Fruit fly (Drosophila melanogaster): ENCODE results near the gene CG3108.
A peak's percentile ranks its signal among the peaks of the same experiment; 100 is the strongest.

Gene CG3108

DNA sequence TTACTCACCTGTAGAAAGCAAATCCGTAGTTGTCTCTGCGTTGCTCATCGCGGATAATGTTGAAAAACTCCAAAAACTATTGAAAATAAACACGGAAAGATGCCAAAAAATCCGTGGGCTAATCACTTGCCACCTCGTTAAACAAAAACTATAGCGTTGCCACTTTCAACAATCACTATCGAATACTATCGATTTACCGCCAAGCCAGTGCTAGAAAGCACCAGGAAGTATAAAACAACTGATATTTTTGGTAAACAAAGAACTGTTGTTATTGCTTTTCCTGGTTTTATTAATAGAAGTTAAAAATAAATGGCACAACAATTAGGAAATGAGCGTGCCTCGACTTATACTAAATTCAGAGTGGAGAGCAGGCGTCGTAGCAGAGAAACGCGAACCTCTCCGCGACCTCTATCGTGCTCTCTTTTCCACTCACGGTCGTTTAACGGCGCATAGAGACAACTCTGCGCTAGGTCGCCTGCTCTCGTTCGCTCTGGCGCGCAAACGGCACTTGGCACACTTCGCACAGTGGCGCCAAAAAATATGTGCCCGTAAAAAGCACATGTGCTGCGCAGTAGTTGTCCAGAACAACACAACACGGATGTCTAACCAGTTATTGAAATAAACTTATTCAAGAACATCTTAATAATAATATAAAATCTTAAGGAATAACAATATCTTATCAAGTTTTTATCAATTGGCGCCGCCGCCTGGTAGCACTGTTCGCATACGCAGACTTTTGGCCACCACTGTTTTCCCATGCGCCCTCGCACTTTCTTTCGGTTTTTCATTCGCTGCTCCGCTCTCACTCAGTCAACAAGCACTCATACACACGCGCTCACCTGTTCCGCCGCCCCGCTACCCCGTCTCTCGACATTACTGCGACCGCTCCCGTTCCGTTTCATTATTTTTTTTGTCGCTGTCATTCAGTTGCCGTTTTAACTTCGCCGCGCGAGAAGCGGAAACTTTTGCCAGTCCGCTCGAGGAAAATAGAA lies 26.3 kb downstream of the CG3108 start, which contains the start of the genes lin-52 and CG15771 (continued):
- TF ChIP-seq CG32532 (GFP tag; IDR thresholded peaks at IDR 0.05) (peak; percentile 97), az2 (GFP tag; optimal IDR thresholded peaks at IDR 0.05) (peak; percentile 93), Hand (GFP tag; optimal IDR thresholded peaks at IDR 0.05) (peak; percentile 96), Dek (tag; optimal IDR thresholded peaks at IDR 0.05) (peak; percentile 91), Kr (GFP tag; optimal IDR thresholded peaks at IDR 0.05) (peak; percentile 50), luna (GFP tag; optimal IDR thresholded peaks at IDR 0.05) (no peak), trh (GFP tag; optimal IDR thresholded peaks at IDR 0.05) (peak; percentile 82), Dp (GFP tag; optimal IDR thresholded peaks at IDR 0.05) (peak; percentile 57), dmrt99B (tag; optimal IDR thresholded peaks at IDR 0.05) (peak; percentile 97), Xbp1 (GFP tag; optimal IDR thresholded peaks at IDR 0.05) (peak; percentile 94), ac (GFP tag; optimal IDR thresholded peaks at IDR 0.05) (peak; percentile 81), ewg (GFP tag; optimal IDR thresholded peaks at IDR 0.05) (peak; percentile 89), NC2β (GFP tag; optimal IDR thresholded peaks at IDR 0.05) (peak; percentile 28), CG13894 (tag; optimal IDR thresholded peaks at IDR 0.05) (peak; percentile 95), HmgD (GFP tag; optimal IDR thresholded peaks at IDR 0.05) (peak; percentile 43), CG5245 (GFP tag; optimal IDR thresholded peaks at IDR 0.05) (peak; percentile 83), kay (GFP tag; optimal IDR thresholded peaks at IDR 0.05) (peak; percentile 80), da (GFP tag; optimal IDR thresholded peaks at IDR 0.05) (peak; percentile 70), CG8290 (GFP tag; optimal IDR thresholded peaks at IDR 0.05) (peak; percentile 82), CG8290 (tag; optimal IDR thresholded peaks at IDR 0.05) (peak; percentile 64 to 69), CG18011 (GFP tag; optimal IDR thresholded peaks at IDR 0.05) (peak; percentile 79), corto (GFP tag; optimal IDR thresholded peaks at IDR 0.05) (peak; percentile 95), CG18476 (GFP tag; optimal IDR thresholded peaks at IDR 0.05) (peak; percentile 90), fu2 (GFP tag; optimal IDR thresholded peaks at IDR 0.05) (peak; percentile 24), CG42726 (GFP tag; IDR thresholded peaks at IDR 0.05; ENCODE audit: partially characterized antibody) (0 out of 2 replicates have a peak, but pooled peaks have one; percentile 37), gcm2 (GFP tag; optimal IDR thresholded peaks at IDR 0.05) (peak; percentile 90), vnd (GFP tag; IDR thresholded peaks at IDR 0.05; ENCODE audit: partially characterized antibody) (peak; percentile 64), lilli (GFP tag; optimal IDR thresholded peaks at IDR 0.05) (peak; percentile 92), CG7372 (GFP tag; IDR thresholded peaks at IDR 0.05) (peak; percentile 94), CG9727 (GFP tag; optimal IDR thresholded peaks at IDR 0.05) (peak; percentile 97), CG6254 (GFP tag; optimal IDR thresholded peaks at IDR 0.05) (peak; percentile 88), CG4617 (GFP tag; optimal IDR thresholded peaks at IDR 0.05; ENCODE audit: borderline replicate concordance) (peak; percentile 17), tio (GFP tag; optimal IDR thresholded peaks at IDR 0.05) (peak; percentile 93), CG10274 (GFP tag; optimal IDR thresholded peaks at IDR 0.05) (peak; percentile 84), Med (GFP tag) (peak; percentile 91), CG17829 (tag; optimal IDR thresholded peaks at IDR 0.05) (peak; percentile 96), rib (GFP tag; IDR thresholded peaks at IDR 0.05) (peak; percentile 91), CG13775 (GFP tag; optimal IDR thresholded peaks at IDR 0.05) (peak; percentile 96), zen2 (GFP tag; IDR thresholded peaks at IDR 0.05; ENCODE audit: partially characterized antibody) (no peak; the same call in 2 of the 3 replicates), GATAe (GFP tag; conservative IDR thresholded peaks at IDR 0.05) (peak; percentile 86), p53 (GFP tag; optimal IDR thresholded peaks at IDR 0.05) (peak; percentile 18), Sry-β (GFP tag; optimal IDR thresholded peaks at IDR 0.05) (peak; percentile 18), CG14441 (GFP tag; IDR thresholded peaks at IDR 0.05) (peak; percentile 94), CG4404 (GFP tag; IDR thresholded peaks at IDR 0.05) (peak; percentile 94), CG12219 (GFP tag; optimal IDR thresholded peaks at IDR 0.05) (peak; percentile 92), CG6854 (GFP tag; optimal IDR thresholded peaks at IDR 0.05) (peak; percentile 95), cato (GFP tag; optimal IDR thresholded peaks at IDR 0.05; ENCODE audit: borderline replicate concordance) (peak; percentile 85)

All from whole organism, embryonic.